Worm (Caenorhabditis elegans): ENCODE results near the gene tiar-1.

tiar-1 gene

ce11 chrII:5665029-5665428 lies 49.6 kb downstream of the tiar-1 start, which contains the start of gene C25H3.15:
Gene C25H3.15, plus strand, starts transcription at chrII:5665329.
- TF ChIP-seq med-1 (GFP tag; optimal IDR thresholded peaks at IDR 0.05; ENCODE audit: insufficient read depth) = no peak
- no peak for TF ChIP-seq ztf-23 (GFP tag; IDR thresholded peaks at IDR 0.05)
- TF ChIP-seq ztf-29 (GFP tag; IDR thresholded peaks at IDR 0.05) = no peak
- no peak for TF ChIP-seq tab-1 (GFP tag; IDR thresholded peaks at IDR 0.05)
- TF ChIP-seq klf-2 (GFP tag; conservative IDR thresholded peaks at IDR 0.05) = no peak
- no peak for TF ChIP-seq T22C8.4 (GFP tag; IDR thresholded peaks at IDR 0.05)
- TF ChIP-seq cog-1 (tag; optimal IDR thresholded peaks at IDR 0.05) = no peak
- TF ChIP-seq flt-1 (GFP tag; IDR thresholded peaks at IDR 0.05) = no peak
- no peak for TF ChIP-seq ref-1 (GFP tag; conservative IDR thresholded peaks at IDR 0.05)

- no peak for TF ChIP-seq ztf-23 (GFP tag; IDR thresholded peaks at IDR 0.05)
- TF ChIP-seq klf-2 (GFP tag; conservative IDR thresholded peaks at IDR 0.05) = no peak
- TF ChIP-seq T22C8.4 (GFP tag; IDR thresholded peaks at IDR 0.05) = no peak
- no peak for TF ChIP-seq tab-1 (GFP tag; IDR thresholded peaks at IDR 0.05)
- TF ChIP-seq cog-1 (tag; optimal IDR thresholded peaks at IDR 0.05) = no peak
- TF ChIP-seq ztf-29 (GFP tag; IDR thresholded peaks at IDR 0.05) = no peak
- no peak for TF ChIP-seq med-1 (GFP tag; optimal IDR thresholded peaks at IDR 0.05; ENCODE audit: insufficient read depth)
- no peak for TF ChIP-seq ref-1 (GFP tag; conservative IDR thresholded peaks at IDR 0.05)
- TF ChIP-seq flt-1 (GFP tag; IDR thresholded peaks at IDR 0.05) = no peak
Observed at ce11 chrII:5663180-5663791, 51.3 kb downstream of the tiar-1 start.
